Fruit fly (Drosophila melanogaster): ENCODE data around the gene CG11951.

Gene CG11951

DNA sequence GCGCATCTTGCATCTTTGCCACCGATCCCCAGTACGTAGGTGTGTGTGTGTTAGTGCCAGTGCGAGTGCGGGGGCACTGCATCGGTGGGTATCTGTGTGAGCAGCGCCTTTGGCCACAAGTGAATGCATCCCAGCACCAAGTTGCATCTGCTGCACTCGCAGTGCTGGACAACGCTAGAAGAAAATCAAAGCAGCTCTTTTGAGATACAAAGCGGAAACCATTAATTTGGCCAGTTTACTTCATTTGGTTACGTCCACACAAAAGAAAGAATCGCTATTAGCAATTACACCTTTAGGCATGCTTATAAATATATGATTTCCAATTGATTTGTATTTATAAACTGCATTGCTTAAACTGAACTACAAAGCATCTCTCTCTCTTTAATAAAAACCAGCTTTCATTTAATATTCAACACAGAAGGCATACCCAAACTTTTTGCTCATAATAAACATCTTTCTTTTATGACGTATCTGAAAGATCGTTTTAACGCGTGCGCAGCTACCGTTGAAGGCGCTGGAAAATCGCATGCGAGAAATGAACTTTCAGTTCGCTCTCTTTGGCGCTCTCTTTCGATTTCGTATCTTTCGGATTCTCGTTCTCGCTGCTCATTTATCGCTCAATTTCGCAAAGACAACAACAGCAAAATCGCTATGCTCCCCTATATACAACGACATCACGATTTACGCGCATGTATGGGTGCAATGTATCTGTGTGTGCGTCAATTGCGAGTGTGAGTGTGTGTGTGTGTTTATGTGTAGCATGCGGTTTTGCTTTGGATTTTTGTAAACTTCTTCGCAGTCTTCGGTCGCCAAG, 32.1 kb downstream of the CG11951 start:
- TF ChIP-seq CG8159 (tag; optimal IDR thresholded peaks at IDR 0.05) (peak; percentile 10), CG8301 (tag; optimal IDR thresholded peaks at IDR 0.05) (peak; percentile 3), fd96Ca (GFP tag; IDR thresholded peaks at IDR 0.05) (0 out of 3 replicates have a peak, but pooled peaks have one; percentile 6), CG9948 (tag; optimal IDR thresholded peaks at IDR 0.05) (peak; percentile 15), EcR (GFP tag; optimal IDR thresholded peaks at IDR 0.05) (no peak), CG14655 (GFP tag; optimal IDR thresholded peaks at IDR 0.05) (peak; percentile 33), CG17806 (tag; optimal IDR thresholded peaks at IDR 0.05) (peak; percentile 19), rn (GFP tag; IDR thresholded peaks at IDR 0.05) (no peak)

DNA sequence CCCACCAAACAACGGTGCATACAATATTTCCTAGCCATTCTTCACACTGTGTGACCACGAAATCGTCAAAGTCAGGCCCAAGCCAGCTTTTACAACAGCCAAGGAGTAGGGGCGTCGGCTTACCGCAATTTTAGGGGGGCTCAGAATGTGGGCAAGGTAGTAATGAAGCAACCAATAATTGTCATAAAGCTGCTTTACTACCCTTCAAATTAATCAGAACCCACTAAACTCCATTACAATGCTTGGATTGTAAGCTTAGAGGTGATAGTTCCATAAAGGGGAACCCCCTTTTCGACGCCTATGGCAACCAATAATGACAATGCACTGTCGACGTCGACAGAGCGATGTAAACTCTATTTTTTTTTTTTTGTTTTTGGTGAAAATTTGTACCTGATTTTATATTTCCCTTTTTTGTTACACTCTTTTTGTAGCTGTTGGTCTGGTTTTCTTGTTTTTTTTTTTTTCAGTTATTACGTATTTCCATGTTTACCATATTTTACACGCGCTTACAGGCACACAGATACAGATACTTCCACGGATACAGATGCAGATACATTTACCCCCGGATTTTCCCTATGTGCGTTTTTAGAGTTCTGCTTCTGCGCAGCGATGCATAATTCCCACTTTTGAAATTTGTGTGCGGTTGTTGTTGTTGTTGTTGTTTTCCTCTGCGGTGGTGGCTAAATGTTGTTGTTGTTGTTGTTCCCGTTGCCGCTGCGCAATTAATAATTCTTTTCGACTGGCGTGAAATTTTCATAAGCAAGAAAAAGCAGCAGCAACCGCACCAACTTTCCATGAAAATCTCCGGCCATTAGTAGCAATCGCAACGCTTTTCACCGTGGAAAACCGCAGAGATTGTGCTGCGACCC, 33.7 kb downstream of the CG11951 start:
- TF ChIP-seq CG15710 (tag; optimal IDR thresholded peaks at IDR 0.05) (peak; percentile 41), CG8159 (tag; optimal IDR thresholded peaks at IDR 0.05) (peak; percentile 44), CG13204 (GFP tag; optimal IDR thresholded peaks at IDR 0.05) (no peak), Ets98B (GFP tag; IDR thresholded peaks at IDR 0.05) (peak; percentile 67), Snoo (tag; optimal IDR thresholded peaks at IDR 0.05) (no peak), CG34367 (tag; optimal IDR thresholded peaks at IDR 0.05) (peak; percentile 37), CG32121 (GFP tag; IDR thresholded peaks at IDR 0.05) (peak; percentile 72; the same call in 1 of the 2 replicates), gl (tag; optimal IDR thresholded peaks at IDR 0.05) (no peak), CG8301 (tag; optimal IDR thresholded peaks at IDR 0.05) (peak; percentile 56), CG9948 (tag; optimal IDR thresholded peaks at IDR 0.05) (peak; percentile 37), EcR (GFP tag; optimal IDR thresholded peaks at IDR 0.05) (no peak), D1 (tag; optimal IDR thresholded peaks at IDR 0.05) (no peak), rn (GFP tag; IDR thresholded peaks at IDR 0.05) (0 out of 2 replicates have a peak, but pooled peaks have one; percentile 30), CG10348 (GFP tag; IDR thresholded peaks at IDR 0.05) (peak; percentile 51; the same call in 1 of the 2 replicates), CG17806 (tag; optimal IDR thresholded peaks at IDR 0.05) (peak; percentile 43), Pif1A (GFP tag; optimal IDR thresholded peaks at IDR 0.05) (peak; percentile 54), CG14655 (GFP tag; optimal IDR thresholded peaks at IDR 0.05) (peak; percentile 67), CG12605 (GFP tag; IDR thresholded peaks at IDR 0.05) (no peak), Pif1B (GFP tag; optimal IDR thresholded peaks at IDR 0.05) (peak; percentile 55), CG4496 (GFP tag; IDR thresholded peaks at IDR 0.05) (peak; percentile 63; the same call in 2 of the 3 replicates), fd96Ca (GFP tag; IDR thresholded peaks at IDR 0.05) (peak; percentile 70; the same call in 2 of the 3 replicates)

dm6 chr3R:29204033-29204432, 34.5 kb downstream of the CG11951 start, which contains the start of gene Cyt-c1L:
TSS of gene Cyt-c1L (minus strand) at chr3R:29204133.
- TF ChIP-seq CG17806 (tag; optimal IDR thresholded peaks at IDR 0.05) (no peak), Pif1B (GFP tag; optimal IDR thresholded peaks at IDR 0.05) (no peak), Ets98B (GFP tag; IDR thresholded peaks at IDR 0.05) (no peak), gl (tag; optimal IDR thresholded peaks at IDR 0.05) (no peak), CG4496 (GFP tag; IDR thresholded peaks at IDR 0.05) (no peak), EcR (GFP tag; optimal IDR thresholded peaks at IDR 0.05) (no peak), Snoo (tag; optimal IDR thresholded peaks at IDR 0.05) (no peak), CG34367 (tag; optimal IDR thresholded peaks at IDR 0.05) (no peak), CG8159 (tag; optimal IDR thresholded peaks at IDR 0.05) (no peak), CG8301 (tag; optimal IDR thresholded peaks at IDR 0.05) (no peak), fd96Ca (GFP tag; IDR thresholded peaks at IDR 0.05) (no peak), CG9948 (tag; optimal IDR thresholded peaks at IDR 0.05) (no peak), CG15710 (tag; optimal IDR thresholded peaks at IDR 0.05) (no peak), D1 (tag; optimal IDR thresholded peaks at IDR 0.05) (no peak), CG10348 (GFP tag; IDR thresholded peaks at IDR 0.05) (no peak), rn (GFP tag; IDR thresholded peaks at IDR 0.05) (no peak)

dm6 chr3R:29202418-29202817, 36.1 kb downstream of the CG11951 start, which contains the start of gene Mesh1:
TSS of gene Mesh1 (minus strand) at chr3R:29202525.
- TF ChIP-seq CG14655 (GFP tag; optimal IDR thresholded peaks at IDR 0.05) (no peak), CG10348 (GFP tag; IDR thresholded peaks at IDR 0.05) (no peak), Pif1B (GFP tag; optimal IDR thresholded peaks at IDR 0.05) (no peak)

- TF ChIP-seq CG4496 (GFP tag; IDR thresholded peaks at IDR 0.05): peak; percentile 84
- TF ChIP-seq CG13204 (GFP tag; optimal IDR thresholded peaks at IDR 0.05): peak; percentile 83
- peak; percentile 80 for TF ChIP-seq gl (tag; optimal IDR thresholded peaks at IDR 0.05)
- peak; percentile 59 for TF ChIP-seq CG17806 (tag; optimal IDR thresholded peaks at IDR 0.05)
- peak; percentile 43 for TF ChIP-seq CG9948 (tag; optimal IDR thresholded peaks at IDR 0.05)
- TF ChIP-seq EcR (GFP tag; optimal IDR thresholded peaks at IDR 0.05): peak; percentile 99
- TF ChIP-seq CG34367 (tag; optimal IDR thresholded peaks at IDR 0.05): peak; percentile 56
- TF ChIP-seq Ets98B (GFP tag; IDR thresholded peaks at IDR 0.05): peak; percentile 88
- peak; percentile 69 for TF ChIP-seq CG32121 (GFP tag; IDR thresholded peaks at IDR 0.05)
- peak; percentile 88 for TF ChIP-seq fd96Ca (GFP tag; IDR thresholded peaks at IDR 0.05)
- peak; percentile 63 for TF ChIP-seq CG8159 (tag; optimal IDR thresholded peaks at IDR 0.05)
- peak; percentile 68 for TF ChIP-seq CG12605 (GFP tag; IDR thresholded peaks at IDR 0.05)
- no peak for TF ChIP-seq D1 (tag; optimal IDR thresholded peaks at IDR 0.05)
- no peak for TF ChIP-seq CG10348 (GFP tag; IDR thresholded peaks at IDR 0.05)
- peak; percentile 59; the same call in 1 of the 2 replicates for TF ChIP-seq rn (GFP tag; IDR thresholded peaks at IDR 0.05)
- peak; percentile 82 for TF ChIP-seq Pif1B (GFP tag; optimal IDR thresholded peaks at IDR 0.05)
- peak; percentile 73 for TF ChIP-seq Pif1A (GFP tag; optimal IDR thresholded peaks at IDR 0.05)
- peak; percentile 53 for TF ChIP-seq CG8301 (tag; optimal IDR thresholded peaks at IDR 0.05)
- peak; percentile 77 for TF ChIP-seq Snoo (tag; optimal IDR thresholded peaks at IDR 0.05)
- TF ChIP-seq CG15710 (tag; optimal IDR thresholded peaks at IDR 0.05): peak; percentile 55
- peak; percentile 78 for TF ChIP-seq CG14655 (GFP tag; optimal IDR thresholded peaks at IDR 0.05)
Observed at dm6 chr3R:29199807-29200693, 38.5 kb downstream of the CG11951 start, which contains the start of gene CG11899. TSS of gene CG11899 (plus strand) at chr3R:29200454.
